Worm (Caenorhabditis elegans) whole organism, L1 larva: Measurements from ENCODE around the gene dhs-19.
A peak's percentile ranks its signal among the peaks of the same experiment; 100 is the strongest.

Source experiments
- C04F5.9 ChIP-seq: sonication (generic microtip); optimal IDR thresholded peaks from 2 replicates; lab custom pipeline; 2016; ENCODE audit warnings: missing genetic modification characterization, missing compliant biosample characterization
- C34B4.2 ChIP-seq: sonication (generic microtip); optimal IDR thresholded peaks from 2 replicates; lab custom pipeline; 2017; ENCODE audit warnings: mild to moderate bottlenecking, missing genetic modification characterization, missing compliant biosample characterization
- Y116A8C.19 ChIP-seq: sonication (generic microtip); optimal IDR thresholded peaks from 2 replicates; lab custom pipeline; 2016; ENCODE audit warnings: missing compliant biosample characterization, missing genetic modification characterization, borderline replicate concordance
- ama-1 ChIP-seq: fragments of 150-350 bp; optimal IDR thresholded peaks from 2 replicates; lab custom pipeline; 2014
- ceh-88 ChIP-seq: fragments of 200-800 bp; sonication (Bioruptor generic); IDR thresholded peaks from 2 replicates; pipeline ENCODE4 v1.3.6; 2022; ENCODE audit warnings: missing genetic modification characterization, missing compliant biosample characterization
- ceh-90 ChIP-seq: sonication (generic microtip); optimal IDR thresholded peaks from 2 replicates; lab custom pipeline; 2016; ENCODE audit warnings: missing genetic modification characterization, missing compliant biosample characterization
- ces-1 ChIP-seq: fragments of 150-350 bp; optimal IDR thresholded peaks from 2 replicates; lab custom pipeline; 2014; ENCODE audit warnings: missing biosample characterization, missing genetic modification reagents, missing genetic modification characterization
- dpl-1 ChIP-seq, 3 experiments: fragments of 150-350 bp in 2 of 3; sonication (generic microtip) in 1 of 3; optimal IDR thresholded peaks; 2 replicates each; lab custom pipeline; 2014 to 2017; ENCODE audit warnings: missing biosample characterization in 3 of 3, missing genetic modification characterization in 3 of 3, missing genetic modification reagents in 3 of 3
- dsc-1 ChIP-seq: sonication (generic microtip); optimal IDR thresholded peaks from 2 replicates; lab custom pipeline; 2016; ENCODE audit warnings: mild to moderate bottlenecking, missing genetic modification characterization, missing compliant biosample characterization
- efl-1 ChIP-seq, 4 experiments: fragments of 150-350 bp; optimal IDR thresholded peaks in 3 of 4; peaks in 1 of 4; 1 replicate in 1 of 4; 2 replicates in 3 of 4; lab custom pipeline; 2014; ENCODE audit warnings: missing biosample characterization in 2 of 4, missing genetic modification characterization in 2 of 4, missing genetic modification reagents in 2 of 4
- egl-27 ChIP-seq, 2 experiments: fragments of 150-350 bp in 1 of 2; sonication (generic microtip); optimal IDR thresholded peaks; 3 replicates each; lab custom pipeline; 2017 to 2018; ENCODE audit warnings: missing biosample characterization in 2 of 2, missing genetic modification characterization in 2 of 2, missing genetic modification reagents in 2 of 2
- ets-5 ChIP-seq: fragments of 200-800 bp; sonication (Bioruptor generic); IDR thresholded peaks from 2 replicates; pipeline ENCODE4 v1.3.6; 2022; ENCODE audit warnings: missing genetic modification characterization, missing compliant biosample characterization
- fos-1 ChIP-seq: fragments of 150-350 bp; optimal IDR thresholded peaks from 2 replicates; lab custom pipeline; 2014; ENCODE audit warnings: missing biosample characterization, missing genetic modification characterization
- grh-1 ChIP-seq: fragments of 200-800 bp; sonication (Bioruptor generic); IDR thresholded peaks from 2 replicates; pipeline ENCODE4 v1.3.6; 2022; ENCODE audit warnings: missing genetic modification reagents, missing genetic modification characterization, missing compliant biosample characterization
- hlh-4 ChIP-seq: sonication (generic microtip); optimal IDR thresholded peaks from 2 replicates; lab custom pipeline; 2016; ENCODE audit warnings: mild to moderate bottlenecking, missing genetic modification characterization, missing compliant biosample characterization
- hpl-2 ChIP-seq: fragments of 150-350 bp; optimal IDR thresholded peaks from 2 replicates; lab custom pipeline; 2014; ENCODE audit warnings: missing biosample characterization, missing genetic modification reagents, missing genetic modification characterization
- isw-1 ChIP-seq: fragments of 200-800 bp; sonication (Bioruptor generic); IDR thresholded peaks from 2 replicates; pipeline ENCODE4 v1.3.6; 2022; ENCODE audit warnings: missing genetic modification characterization, missing compliant biosample characterization
- jun-1 ChIP-seq: fragments of 150-350 bp; optimal IDR thresholded peaks from 2 replicates; lab custom pipeline; 2014; ENCODE audit warnings: missing biosample characterization, missing genetic modification reagents, missing genetic modification characterization
- lin-13 ChIP-seq: fragments of 150-350 bp; optimal IDR thresholded peaks from 2 replicates; lab custom pipeline; 2014; ENCODE audit warnings: missing biosample characterization, missing genetic modification reagents, missing genetic modification characterization
- lin-15B ChIP-seq: fragments of 150-350 bp; sonication (generic microtip); optimal IDR thresholded peaks from 3 replicates; lab custom pipeline; 2014; ENCODE audit warnings: missing biosample characterization, missing genetic modification characterization
- lin-35 ChIP-seq, 2 experiments: fragments of 150-350 bp; optimal IDR thresholded peaks; 2 replicates each; lab custom pipeline; 2014; ENCODE audit warnings: missing biosample characterization in 2 of 2, missing genetic modification characterization in 2 of 2, missing genetic modification reagents in 2 of 2
- lin-39 ChIP-seq: fragments of 150-350 bp; optimal IDR thresholded peaks from 2 replicates; lab custom pipeline; 2014; ENCODE audit warnings: missing biosample characterization, missing genetic modification reagents, missing genetic modification characterization
- lir-3 ChIP-seq: sonication (generic microtip); optimal IDR thresholded peaks from 2 replicates; lab custom pipeline; 2016; ENCODE audit warnings: mild to moderate bottlenecking, missing genetic modification characterization, moderate library complexity, missing compliant biosample characterization; ENCODE audit not compliant: poor library complexity
- lsy-2 ChIP-seq, 2 experiments: fragments of 150-350 bp; optimal IDR thresholded peaks; 2 replicates each; lab custom pipeline; 2014; ENCODE audit warnings: missing biosample characterization in 2 of 2, missing genetic modification characterization in 2 of 2
- mab-9 ChIP-seq: fragments of 200-800 bp; sonication (Bioruptor generic); IDR thresholded peaks from 2 replicates; pipeline ENCODE4 v1.3.6; 2022; ENCODE audit warnings: missing genetic modification reagents, missing genetic modification characterization, missing compliant biosample characterization
- mdl-1 ChIP-seq, 2 experiments: fragments of 150-350 bp; optimal IDR thresholded peaks; 2 replicates each; lab custom pipeline; 2014 to 2017; ENCODE audit warnings: missing biosample characterization in 2 of 2, missing genetic modification characterization in 2 of 2, inconsistent platforms in 1 of 2
- mef-2 ChIP-seq: fragments of 150-350 bp; optimal IDR thresholded peaks from 2 replicates; lab custom pipeline; 2014; ENCODE audit warnings: missing biosample characterization, missing genetic modification characterization
- mep-1 ChIP-seq: fragments of 150-350 bp; optimal IDR thresholded peaks from 2 replicates; lab custom pipeline; 2014; ENCODE audit warnings: missing biosample characterization, missing genetic modification characterization
- nhr-11 ChIP-seq: fragments of 150-350 bp; optimal IDR thresholded peaks from 2 replicates; lab custom pipeline; 2014; ENCODE audit warnings: missing biosample characterization, missing genetic modification characterization
- nhr-19 ChIP-seq: fragments of 200-800 bp; sonication (Bioruptor generic); conservative IDR thresholded peaks from 2 replicates; pipeline ENCODE4 v1.3.6; 2022; ENCODE audit warnings: missing genetic modification characterization, missing compliant biosample characterization
- nhr-20 ChIP-seq: sonication (generic microtip); optimal IDR thresholded peaks from 2 replicates; lab custom pipeline; 2016; ENCODE audit warnings: mild to moderate bottlenecking, missing genetic modification characterization, missing compliant biosample characterization
- nhr-28 ChIP-seq: fragments of 150-350 bp; optimal IDR thresholded peaks from 2 replicates; lab custom pipeline; 2014; ENCODE audit warnings: missing biosample characterization, missing genetic modification characterization
- nhr-77 ChIP-seq: fragments of 150-350 bp; optimal IDR thresholded peaks from 2 replicates; lab custom pipeline; 2014; ENCODE audit warnings: missing biosample characterization, missing genetic modification characterization
- nhr-85 ChIP-seq: sonication (generic microtip); peaks from one replicate; lab custom pipeline; 2016; ENCODE audit warnings: missing genetic modification characterization, inconsistent platforms, missing compliant biosample characterization
- nhr-90 ChIP-seq: sonication (generic microtip); optimal IDR thresholded peaks from 2 replicates; lab custom pipeline; 2016; ENCODE audit warnings: mild to moderate bottlenecking, missing genetic modification characterization, missing compliant biosample characterization; ENCODE audit not compliant: poor library complexity
- pag-3 ChIP-seq: sonication (generic microtip); optimal IDR thresholded peaks from 2 replicates; lab custom pipeline; 2017; ENCODE audit warnings: missing genetic modification characterization, mild to moderate bottlenecking, missing compliant biosample characterization, antibody characterized with exemption, borderline replicate concordance; ENCODE audit not compliant: insufficient read depth
- pqm-1 ChIP-seq: sonication (generic microtip); optimal IDR thresholded peaks from 3 replicates; lab custom pipeline; 2017; ENCODE audit warnings: missing biosample characterization, missing genetic modification characterization
- skn-1 ChIP-seq: fragments of 150-350 bp; optimal IDR thresholded peaks from 2 replicates; lab custom pipeline; 2014; ENCODE audit warnings: missing biosample characterization, missing genetic modification characterization
- snpc-4 ChIP-seq: fragments of 150-350 bp; optimal IDR thresholded peaks from 2 replicates; lab custom pipeline; 2014; ENCODE audit warnings: missing biosample characterization, missing genetic modification characterization
- snu-23 ChIP-seq: sonication (generic microtip); optimal IDR thresholded peaks from 2 replicates; lab custom pipeline; 2016; ENCODE audit warnings: missing genetic modification characterization, missing compliant biosample characterization
- sox-4 ChIP-seq: sonication (generic microtip); optimal IDR thresholded peaks from 2 replicates; lab custom pipeline; 2016; ENCODE audit warnings: missing genetic modification characterization, missing compliant biosample characterization
- tbx-2 ChIP-seq: sonication (generic microtip); optimal IDR thresholded peaks from 2 replicates; lab custom pipeline; 2016; ENCODE audit warnings: missing genetic modification characterization, missing compliant biosample characterization
- unc-130 ChIP-seq: fragments of 150-350 bp; optimal IDR thresholded peaks from 2 replicates; lab custom pipeline; 2017; ENCODE audit warnings: missing biosample characterization, missing genetic modification characterization, inconsistent platforms
- unc-30 ChIP-seq: sonication (generic microtip); optimal IDR thresholded peaks from 2 replicates; lab custom pipeline; 2017; ENCODE audit warnings: missing biosample characterization, missing genetic modification characterization
- unc-98 ChIP-seq: fragments of 200-800 bp; sonication (Bioruptor generic); IDR thresholded peaks from 2 replicates; pipeline ENCODE4 v1.3.6; 2022; ENCODE audit warnings: missing genetic modification characterization, missing compliant biosample characterization
- vab-15 ChIP-seq: sonication (generic microtip); optimal IDR thresholded peaks from 2 replicates; lab custom pipeline; 2017; ENCODE audit warnings: missing genotype, mild to moderate bottlenecking, missing genetic modification characterization, missing compliant biosample characterization
- xbp-1 ChIP-seq: sonication (generic microtip); optimal IDR thresholded peaks from 2 replicates; lab custom pipeline; 2016; ENCODE audit warnings: missing genetic modification characterization, missing compliant biosample characterization
- ztf-11 ChIP-seq, 2 experiments: sonication (generic microtip); optimal IDR thresholded peaks; 2 replicates each; lab custom pipeline; 2016 to 2017; ENCODE audit warnings: missing genetic modification characterization in 2 of 2, missing biosample characterization in 1 of 2, missing compliant biosample characterization in 1 of 2

dhs-19 gene

DNA sequence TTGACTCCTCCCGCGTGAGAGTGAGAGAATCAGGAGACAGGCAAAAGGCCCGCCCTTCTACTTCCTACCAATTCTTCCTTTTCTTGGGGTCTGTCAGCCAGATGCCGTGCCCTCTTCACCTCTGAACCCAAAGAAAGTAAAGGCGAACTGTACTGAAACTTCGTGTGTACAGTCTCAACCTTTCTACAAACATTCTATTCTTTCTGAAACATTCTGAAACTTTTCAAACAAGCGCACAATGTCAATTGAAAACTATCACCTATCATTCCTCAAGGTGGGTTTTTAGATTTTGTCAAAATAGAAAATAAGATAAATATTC, 42.2 kb upstream of the dhs-19 start:
- no peak for TF ChIP-seq nhr-28 (tag; lab: Kevin White, UChicago)
- TF ChIP-seq nhr-85 (tag; lab: Kevin White, UChicago) = no peak
- TF ChIP-seq ama-1 (lab: Kevin White, UChicago) = no peak
- TF ChIP-seq snpc-4 (tag; lab: Kevin White, UChicago) = no peak
- no peak for TF ChIP-seq dpl-1 (GFP tag; optimal IDR thresholded peaks at IDR 0.05; lab: Kevin White, UChicago)
- no peak for TF ChIP-seq mab-9 (GFP tag; lab: Robert Waterston, UW)
- TF ChIP-seq snu-23 (GFP tag; lab: Kevin White, UChicago) = no peak
- no peak for TF ChIP-seq ets-5 (GFP tag; lab: Robert Waterston, UW)
- TF ChIP-seq lin-35 (GFP tag; optimal IDR thresholded peaks at IDR 0.05; lab: Kevin White, UChicago) = no peak
- TF ChIP-seq sox-4 (tag; lab: Kevin White, UChicago) = no peak
- no peak for TF ChIP-seq nhr-19 (GFP tag; lab: Robert Waterston, UW)
- TF ChIP-seq Y116A8C.19 (tag; lab: Kevin White, UChicago) = no peak
- no peak for TF ChIP-seq ceh-88 (GFP tag; lab: Robert Waterston, UW)
- TF ChIP-seq unc-130 (tag; lab: Kevin White, UChicago) = no peak
- no peak for TF ChIP-seq dsc-1
- TF ChIP-seq skn-1 = no peak
- TF ChIP-seq ceh-90 (tag; lab: Kevin White, UChicago) = no peak
- no peak for TF ChIP-seq nhr-11 (tag; lab: Kevin White, UChicago)
- no peak for TF ChIP-seq unc-98 (GFP tag; lab: Robert Waterston, UW)
- TF ChIP-seq isw-1 (GFP tag; lab: Robert Waterston, UW) = no peak
- TF ChIP-seq, all 84 proteins: peak for 0

- peak; percentile 56 to 57 for TF ChIP-seq efl-1 (optimal IDR thresholded peaks at IDR 0.05; lab: Kevin White, UChicago)
- peak; percentile 26 to 95 for TF ChIP-seq efl-1 (GFP tag; optimal IDR thresholded peaks at IDR 0.05 in 1 of 2; lab: Kevin White, UChicago)
- peak; percentile 53 to 96 for TF ChIP-seq mdl-1 (tag; optimal IDR thresholded peaks at IDR 0.05; lab: Kevin White, UChicago)
- TF ChIP-seq ces-1 = no peak
- no peak for TF ChIP-seq sox-4 (tag; lab: Kevin White, UChicago)
- TF ChIP-seq pag-3 = peak; percentile 38
- peak; percentile 88 for TF ChIP-seq nhr-90 (tag; lab: Kevin White, UChicago)
- peak; percentile 80 to 84 for TF ChIP-seq egl-27 (tag; optimal IDR thresholded peaks at IDR 0.05; lab: Kevin White, UChicago)
- TF ChIP-seq lin-35 (GFP tag; optimal IDR thresholded peaks at IDR 0.05; lab: Kevin White, UChicago) = peak; percentile 53 to 78
- no peak for TF ChIP-seq C34B4.2 (tag; lab: Kevin White, UChicago)
- TF ChIP-seq skn-1 = peak; percentile 62
- peak; percentile 97 for TF ChIP-seq nhr-20 (tag; lab: Kevin White, UChicago)
- peak; percentile 52 for TF ChIP-seq vab-15 (tag; lab: Kevin White, UChicago)
- TF ChIP-seq nhr-19 (GFP tag; lab: Robert Waterston, UW) = peak; percentile 84
- peak; percentile 24 for TF ChIP-seq mef-2 (tag; lab: Kevin White, UChicago)
- TF ChIP-seq lsy-2 (tag; optimal IDR thresholded peaks at IDR 0.05; lab: Kevin White, UChicago) = peak; percentile 67 to 92
- peak; percentile 2 for TF ChIP-seq C04F5.9 (tag; lab: Kevin White, UChicago)
- peak; percentile 91 for TF ChIP-seq tbx-2 (tag; lab: Kevin White, UChicago)
- TF ChIP-seq snpc-4 (tag; lab: Kevin White, UChicago) = peak; percentile 36
- peak; percentile 77 for TF ChIP-seq grh-1 (GFP tag; lab: Robert Waterston, UW)
- TF ChIP-seq snu-23 (GFP tag; lab: Kevin White, UChicago) = peak; percentile 94
- TF ChIP-seq xbp-1 (tag; lab: Kevin White, UChicago) = peak; percentile 66
- TF ChIP-seq lin-39 (tag; lab: Kevin White, UChicago) = peak; percentile 44
- TF ChIP-seq mep-1 = peak; percentile 74
- TF ChIP-seq nhr-85 (tag; lab: Kevin White, UChicago) = peak; percentile 99
- TF ChIP-seq lir-3 (tag; lab: Kevin White, UChicago) = peak; percentile 29
- TF ChIP-seq hlh-4 (tag; lab: Kevin White, UChicago) = no peak
- peak; percentile 79 for TF ChIP-seq nhr-77 (tag; lab: Kevin White, UChicago)
- peak; percentile 75 for TF ChIP-seq lin-13
- TF ChIP-seq nhr-11 (tag; lab: Kevin White, UChicago) = peak; percentile 30
- TF ChIP-seq lin-15B (tag; lab: Kevin White, UChicago) = no peak
- TF ChIP-seq unc-30 = no peak
- TF ChIP-seq dpl-1 (GFP tag; optimal IDR thresholded peaks at IDR 0.05; lab: Kevin White, UChicago) = peak; percentile 19 to 55 (median 25)
- TF ChIP-seq unc-130 (tag; lab: Kevin White, UChicago) = peak; percentile 89
- TF ChIP-seq jun-1 (tag; lab: Kevin White, UChicago) = peak; percentile 58
- TF ChIP-seq pqm-1 = peak; percentile 30
- TF ChIP-seq ztf-11 (tag; optimal IDR thresholded peaks at IDR 0.05; lab: Kevin White, UChicago) = peak in 1 of 2 experiments; percentile 13
- TF ChIP-seq hpl-2 (GFP tag; lab: Kevin White, UChicago) = peak; percentile 20
- peak; percentile 82 for TF ChIP-seq fos-1 (tag; lab: Kevin White, UChicago)
Observed at ce11 chrV:11531831-11532534, 41.7 kb upstream of the dhs-19 start.
